Fruit fly (Drosophila melanogaster) S2 (cell line): ENCODE results near the gene Pxd.
"Not testable (repeated sequence)": the region's sequence is repeated elsewhere in the genome, so short reads cannot be mapped to it uniquely, and the experiment has no call there.

ENCODE experiments used
- CG8478 ChIP-seq: fragments of >200 bp; optimal IDR thresholded peaks from 2 replicates; lab custom pipeline; 2018
- CTCF ChIP-seq, 2 experiments: fragments of >200 bp; optimal IDR thresholded peaks; 2 replicates each; lab custom pipeline; 2018

Gene Pxd

DNA sequence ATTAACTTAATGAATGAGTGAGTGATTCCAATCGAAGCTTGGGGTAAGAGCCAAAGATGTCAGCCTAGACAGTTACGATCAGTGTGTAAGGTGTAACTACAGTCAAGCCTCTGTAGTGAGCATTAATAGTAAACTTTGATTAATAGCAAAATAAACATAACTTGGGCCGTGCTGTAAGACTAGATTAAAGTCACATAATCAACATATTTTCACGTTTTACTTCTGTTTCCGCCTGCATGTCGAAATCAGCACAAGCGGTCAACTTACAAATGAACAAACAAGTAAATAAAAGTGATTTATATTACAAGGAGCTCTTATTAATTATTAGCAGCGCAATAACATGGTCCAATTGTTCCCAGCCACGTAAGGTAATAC is 26.5 kb upstream of the Pxd start:
- TF ChIP-seq CTCF (optimal IDR thresholded peaks at IDR 0.05; lab: Kevin White, UChicago) (no peak), CG8478 (lab: Kevin White, UChicago) (no peak)

DNA sequence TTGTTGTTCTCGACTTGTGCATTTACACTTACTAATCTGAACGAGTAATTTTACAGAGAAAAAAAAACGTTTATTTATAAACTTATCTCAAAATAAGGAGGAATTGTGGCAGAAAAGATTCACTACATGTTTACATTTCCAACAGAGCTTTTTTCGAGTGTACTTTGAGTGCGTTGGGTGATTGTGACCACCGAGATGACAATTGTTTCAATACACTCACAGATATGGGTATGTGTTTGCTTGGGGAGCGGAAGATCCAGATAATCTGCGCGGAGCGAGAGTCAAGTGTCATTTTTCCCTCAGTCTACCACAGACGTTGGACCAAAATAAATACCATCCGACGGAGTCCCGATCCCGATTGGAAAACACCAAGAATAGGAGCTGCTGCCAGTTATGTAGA is 25.9 kb upstream of the Pxd start, which contains the start of gene MESK4:
TSS of gene MESK4 (plus strand) at position 301 of the 400 bp plus-strand sequence.
- not testable (repeated sequence) for TF ChIP-seq CTCF (optimal IDR thresholded peaks at IDR 0.05; lab: Kevin White, UChicago); CG8478 (lab: Kevin White, UChicago)

DNA sequence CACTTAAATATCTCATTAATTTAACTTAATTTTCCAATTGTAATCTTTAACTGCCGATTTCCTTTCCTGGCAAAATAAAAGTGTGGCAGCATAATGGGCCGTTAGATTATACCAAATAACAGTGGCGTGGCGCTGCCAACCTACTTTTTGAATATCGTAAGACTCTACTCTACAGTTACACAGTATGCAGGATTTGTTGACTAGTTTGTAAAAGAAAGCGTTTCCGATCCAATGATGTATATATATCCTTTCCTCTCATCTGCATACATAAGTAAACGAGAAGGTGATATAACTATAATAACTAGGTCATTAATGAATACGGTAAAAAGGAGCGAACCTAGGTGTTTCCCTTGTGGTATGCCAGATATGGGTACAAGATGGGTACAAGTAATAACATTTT is 22.6 kb upstream of the Pxd start, which contains the start of gene EMC2B:
TSS of gene EMC2B (minus strand) at position 98 of the 400 bp plus-strand sequence.
- TF ChIP-seq CG8478 (lab: Kevin White, UChicago) (no peak), CTCF (optimal IDR thresholded peaks at IDR 0.05; lab: Kevin White, UChicago) (no peak)

DNA sequence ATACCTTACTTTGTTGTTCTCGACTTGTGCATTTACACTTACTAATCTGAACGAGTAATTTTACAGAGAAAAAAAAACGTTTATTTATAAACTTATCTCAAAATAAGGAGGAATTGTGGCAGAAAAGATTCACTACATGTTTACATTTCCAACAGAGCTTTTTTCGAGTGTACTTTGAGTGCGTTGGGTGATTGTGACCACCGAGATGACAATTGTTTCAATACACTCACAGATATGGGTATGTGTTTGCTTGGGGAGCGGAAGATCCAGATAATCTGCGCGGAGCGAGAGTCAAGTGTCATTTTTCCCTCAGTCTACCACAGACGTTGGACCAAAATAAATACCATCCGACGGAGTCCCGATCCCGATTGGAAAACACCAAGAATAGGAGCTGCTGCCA is 21.7 kb upstream of the Pxd start, which contains the start of gene CG31274:
TSS of gene CG31274 (plus strand) at position 301 of the 400 bp plus-strand sequence.
- not testable (repeated sequence) for TF ChIP-seq CG8478 (lab: Kevin White, UChicago); CTCF (optimal IDR thresholded peaks at IDR 0.05; lab: Kevin White, UChicago)

DNA sequence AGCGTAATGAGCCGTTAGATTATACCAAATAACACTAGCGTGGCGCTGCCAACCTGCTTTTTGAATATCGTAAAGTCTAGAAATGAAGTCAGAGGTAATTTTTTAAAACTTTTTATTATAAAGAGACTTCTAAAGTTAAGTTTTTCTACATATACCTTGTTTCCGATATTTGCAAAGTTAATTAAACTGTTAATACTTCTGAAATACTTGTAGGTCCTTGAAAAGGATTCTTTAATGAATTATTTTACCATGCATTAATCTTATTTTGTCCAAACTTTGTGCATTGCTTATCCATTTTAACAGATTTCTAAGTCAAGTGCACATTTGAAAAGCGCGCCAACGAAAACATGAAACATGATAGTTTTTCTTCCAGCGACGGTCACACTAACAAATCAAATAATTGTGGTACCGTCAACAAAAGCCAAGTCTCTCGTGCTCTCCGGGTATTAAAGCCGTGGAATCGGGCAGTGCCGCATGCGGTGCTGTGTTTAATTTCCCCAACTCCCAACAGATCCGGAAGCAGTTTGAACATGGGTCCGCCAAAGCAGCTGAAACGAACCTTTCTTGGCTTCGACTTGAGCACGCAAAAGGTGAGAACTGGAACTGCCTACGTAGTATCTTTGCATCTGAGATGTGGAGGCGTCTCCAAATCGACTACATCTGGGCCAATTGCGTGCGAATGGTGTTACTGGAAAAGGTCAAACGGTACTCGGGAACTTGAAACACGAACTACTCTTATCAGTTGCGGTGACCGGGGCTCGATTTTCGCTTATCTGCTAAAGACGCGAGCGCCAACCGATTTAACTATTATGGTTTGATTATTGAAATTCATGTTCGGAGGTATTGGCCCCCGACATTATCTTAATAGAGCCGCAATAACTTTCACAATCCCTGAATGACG is 18.1 kb upstream of the Pxd start, which contains the start of the genes EMC2A and CG3534:
TSS of gene EMC2A (minus strand) at position 13 of the 901 bp plus-strand sequence.
TSS of gene CG3534 (plus strand) at position 388 of the 901 bp plus-strand sequence.
- TF ChIP-seq CG8478 (lab: Kevin White, UChicago) (no peak), CTCF (optimal IDR thresholded peaks at IDR 0.05; lab: Kevin White, UChicago) (no peak)

DNA sequence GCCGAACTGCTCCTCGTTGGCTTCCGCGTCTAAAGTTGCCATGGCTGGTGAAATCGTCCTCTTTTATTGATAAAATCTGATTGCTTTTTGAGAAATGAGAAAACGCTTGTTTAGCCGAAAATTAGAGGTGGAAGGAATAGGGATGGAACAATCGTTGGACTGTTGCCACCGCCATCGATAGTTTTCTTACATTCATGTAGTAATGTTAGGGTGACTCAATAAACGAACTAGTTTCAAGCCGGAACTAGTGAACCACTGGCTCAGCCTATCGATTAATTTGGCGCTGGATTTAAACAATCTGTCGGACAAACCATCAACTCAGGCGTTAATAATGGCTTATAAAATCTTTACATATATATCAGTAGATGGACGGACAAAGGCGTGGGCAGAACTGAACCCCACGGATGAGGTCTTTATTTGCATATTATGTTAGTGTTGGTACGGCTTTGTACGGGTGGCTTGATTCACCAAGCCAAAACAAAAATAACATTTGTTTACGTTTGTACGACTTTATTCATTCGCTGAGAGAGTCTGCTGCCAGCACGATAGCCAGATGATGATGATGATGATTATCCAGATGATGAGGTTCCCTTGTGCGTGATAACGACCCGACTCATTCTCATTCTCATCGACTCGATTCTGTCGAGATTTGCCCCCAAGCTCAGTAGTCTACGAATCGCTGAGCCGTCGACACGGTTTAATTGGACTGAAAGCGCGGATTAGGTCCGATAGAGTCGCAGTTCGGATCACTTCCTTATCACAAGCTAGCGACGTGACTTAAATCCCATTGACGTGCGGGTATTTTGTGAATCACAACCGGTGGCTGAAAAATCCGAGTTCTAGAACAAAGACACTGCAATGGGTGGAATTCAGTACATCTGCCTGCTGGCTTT is 11.9 kb upstream of the Pxd start, which contains the start of the genes Sf3a1 and Irc:
TSS of gene Sf3a1 (minus strand) at position 138 of the 893 bp plus-strand sequence.
TSS of gene Irc (plus strand) at position 658 of the 893 bp plus-strand sequence.
- TF ChIP-seq CG8478 (lab: Kevin White, UChicago) = no peak
- peak; percentile 39 to 49 for TF ChIP-seq CTCF (optimal IDR thresholded peaks at IDR 0.05; lab: Kevin White, UChicago)

DNA sequence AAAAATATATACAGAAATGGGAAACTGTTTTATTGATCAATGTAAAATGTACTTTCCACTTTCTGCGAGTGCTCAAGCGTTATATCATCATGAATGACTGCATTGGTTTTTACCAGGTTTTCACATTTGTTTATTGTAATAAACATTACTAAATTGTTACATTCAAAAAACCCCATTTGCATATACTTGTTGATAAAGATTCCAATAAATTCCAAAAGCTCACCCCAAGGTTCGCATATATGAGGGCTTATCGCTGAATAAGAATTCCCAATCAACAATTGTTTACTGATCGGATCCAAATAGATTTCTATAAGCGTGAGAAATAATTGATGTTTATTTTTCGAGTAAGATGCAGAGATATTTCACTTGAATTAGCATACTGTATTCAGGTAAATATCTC is 10.9 kb upstream of the Pxd start:
- TF ChIP-seq CG8478 (lab: Kevin White, UChicago) (no peak), CTCF (optimal IDR thresholded peaks at IDR 0.05; lab: Kevin White, UChicago) (no peak)

DNA sequence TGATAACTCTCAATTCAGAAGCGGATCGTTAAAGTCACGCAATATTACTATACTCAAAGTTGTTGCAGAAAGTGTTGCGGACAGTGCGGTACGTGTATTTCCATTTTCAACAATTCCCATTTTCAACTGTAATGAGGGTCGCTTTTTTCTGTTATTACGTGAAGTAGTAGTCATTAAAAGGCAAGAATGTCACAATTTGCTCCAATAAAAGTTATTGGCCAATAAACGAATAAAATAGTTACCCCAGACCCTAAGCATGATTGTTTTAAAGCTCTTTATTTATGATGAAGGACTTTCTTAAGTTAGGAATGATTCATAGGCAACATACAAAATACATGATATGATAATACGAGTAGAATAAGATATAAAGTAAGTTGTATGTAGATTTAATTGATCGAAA is 7.0 kb upstream of the Pxd start:
- no peak for TF ChIP-seq CG8478 (lab: Kevin White, UChicago)

DNA sequence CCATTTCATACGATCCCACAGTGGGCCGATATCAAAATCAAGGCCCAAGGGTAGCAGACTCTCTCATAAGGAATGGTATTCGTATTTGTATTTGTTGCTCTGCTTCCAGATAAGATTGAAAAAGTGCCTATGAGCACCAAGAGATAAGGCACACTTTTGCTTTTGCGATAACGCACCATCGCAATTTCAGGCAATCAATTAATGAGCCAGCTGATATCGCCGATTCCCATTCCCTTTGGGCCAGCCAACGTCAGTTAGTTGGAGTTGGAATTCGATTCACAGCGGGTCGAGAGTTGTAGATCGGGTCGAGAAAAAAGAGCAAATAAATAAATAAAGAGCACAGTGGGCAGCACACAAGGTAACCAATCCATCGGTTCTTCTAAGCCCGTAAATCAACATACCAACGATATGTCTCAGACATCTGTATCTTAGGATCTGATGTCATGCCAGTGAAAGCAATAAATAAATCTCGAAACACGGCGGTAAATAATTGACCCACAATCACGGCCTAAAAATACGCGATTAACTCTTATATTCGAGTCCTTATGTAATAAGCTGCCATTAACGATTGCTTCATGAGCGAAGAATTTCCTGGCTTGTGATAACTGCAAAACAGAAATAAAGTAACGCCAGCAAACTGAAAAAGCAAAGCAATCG is 6.2 kb upstream of the Pxd start, which contains the start of gene CG8907:
TSS of gene CG8907 (plus strand) at position 252 of the 657 bp plus-strand sequence.
- TF ChIP-seq CG8478 (lab: Kevin White, UChicago) = no peak
- TF ChIP-seq CTCF (optimal IDR thresholded peaks at IDR 0.05; lab: Kevin White, UChicago) = no peak

DNA sequence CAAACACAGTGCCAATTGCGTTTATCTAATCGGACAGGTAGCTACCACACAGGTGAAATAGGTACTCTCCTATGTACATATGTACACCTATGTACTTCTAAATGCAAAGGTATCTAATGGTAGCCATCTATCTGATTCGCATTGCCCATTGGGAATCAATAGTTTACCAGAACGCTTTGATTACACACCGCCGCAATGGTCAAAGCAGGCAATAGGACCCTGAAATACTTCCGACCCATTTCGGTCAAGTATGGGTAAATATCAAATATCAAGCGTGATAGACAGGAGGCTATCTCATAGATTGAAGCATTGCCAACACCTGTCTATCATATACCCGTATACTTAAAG is 5.7 kb upstream of the Pxd start:
- TF ChIP-seq CTCF (optimal IDR thresholded peaks at IDR 0.05; lab: Kevin White, UChicago) (no peak), CG8478 (lab: Kevin White, UChicago) (no peak)

DNA sequence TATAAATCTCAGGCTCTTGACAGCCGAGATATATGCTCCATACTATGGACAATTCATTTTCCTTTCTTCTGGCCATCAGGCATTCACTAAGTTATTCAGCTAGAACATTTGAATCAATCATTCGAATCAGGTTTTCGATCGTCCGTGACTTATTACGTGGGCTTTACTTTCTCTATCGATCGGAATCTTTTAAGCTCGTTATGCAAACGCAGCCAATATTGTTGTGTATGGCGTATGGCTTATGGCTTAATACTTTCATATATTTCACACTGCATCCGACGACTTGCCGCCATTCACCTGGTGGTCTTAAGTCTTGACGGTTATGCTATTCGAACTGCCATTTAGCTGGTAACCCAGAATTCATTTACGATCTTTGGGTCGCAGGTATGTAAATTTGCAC is 1.8 kb downstream of the Pxd start:
- TF ChIP-seq CTCF (optimal IDR thresholded peaks at IDR 0.05; lab: Kevin White, UChicago) (no peak), CG8478 (lab: Kevin White, UChicago) (no peak)

DNA sequence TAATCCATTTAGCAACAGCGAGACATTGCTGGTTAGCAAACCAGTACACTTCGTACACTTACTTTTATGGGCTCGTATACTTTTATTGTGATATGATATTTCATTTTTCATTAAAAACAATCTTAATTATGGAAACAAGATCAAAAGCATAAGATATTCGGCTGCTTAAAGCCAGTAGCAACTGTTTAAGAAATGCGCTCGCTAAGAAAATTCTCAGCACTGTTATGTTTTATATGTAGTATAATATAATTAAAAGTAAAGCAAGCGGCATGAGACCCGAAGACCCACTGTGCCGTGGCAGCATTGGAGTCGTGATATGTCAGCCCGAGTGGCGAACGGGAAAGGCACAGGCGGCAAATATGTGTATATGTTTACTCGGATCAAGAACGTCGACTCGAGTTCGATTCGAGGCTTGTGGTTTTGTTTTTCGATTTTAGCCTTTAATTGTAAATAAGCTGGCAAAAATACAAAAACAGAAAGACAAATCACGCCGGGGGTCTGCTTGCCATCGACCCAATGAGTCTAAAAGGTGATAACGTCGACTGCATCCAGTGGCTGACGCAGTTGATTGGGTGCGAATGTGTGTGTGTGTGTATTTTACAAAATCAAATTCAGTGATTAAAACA is 4.6 kb downstream of the Pxd start:
- TF ChIP-seq CTCF (optimal IDR thresholded peaks at IDR 0.05; lab: Kevin White, UChicago) (no peak), CG8478 (lab: Kevin White, UChicago) (no peak)

DNA sequence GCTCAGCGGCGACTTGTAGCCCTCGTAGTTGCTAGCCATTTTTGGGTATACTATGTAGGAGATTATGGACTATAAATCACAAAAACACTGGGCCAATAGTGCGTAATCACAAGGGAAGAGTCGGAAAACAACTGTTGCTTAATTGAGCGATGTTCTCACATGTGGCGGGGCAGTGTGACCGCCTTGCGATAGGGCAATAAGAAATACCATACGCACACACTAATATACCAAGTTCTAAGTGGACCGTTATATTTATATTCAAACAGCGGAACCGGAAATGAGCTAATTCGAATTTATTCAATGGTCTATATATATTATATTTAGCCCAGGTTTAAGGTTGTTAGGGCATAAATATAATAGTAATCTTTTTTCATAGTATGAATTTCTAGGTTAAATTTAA is 6.6 kb downstream of the Pxd start, which contains the start of gene Adsl:
TSS of gene Adsl (minus strand) at position 165 of the 400 bp plus-strand sequence.
- TF ChIP-seq CG8478 (lab: Kevin White, UChicago) = no peak
- no peak for TF ChIP-seq CTCF (optimal IDR thresholded peaks at IDR 0.05; lab: Kevin White, UChicago)
